Fruit fly (Drosophila melanogaster) whole organism: Measurements from ENCODE around the gene CG42709.

Source experiments
- CG8478 ChIP-seq: fragments of >200 bp; optimal IDR thresholded peaks from 2 replicates; lab custom pipeline; 2018; ENCODE audit warnings: inconsistent platforms
- Dll ChIP-seq: fragments of >200 bp; optimal IDR thresholded peaks from 2 replicates; lab custom pipeline; 2017
- EcR ChIP-seq, 2 experiments: fragments of >200 bp; optimal IDR thresholded peaks; 2 replicates each; lab custom pipeline; 2017; ENCODE audit warnings: missing biosample characterization in 2 of 2, missing genetic modification characterization in 2 of 2, missing genetic modification reagents in 2 of 2
- pan ChIP-seq: fragments of >200 bp; optimal IDR thresholded peaks from 2 replicates; lab custom pipeline; 2017
- psq ChIP-seq: fragments of >200 bp; optimal IDR thresholded peaks from 2 replicates; lab custom pipeline; 2017
- usp ChIP-seq: fragments of >200 bp; optimal IDR thresholded peaks from 2 replicates; lab custom pipeline; 2017; ENCODE audit warnings: missing biosample characterization, missing genetic modification characterization, mixed read lengths

Gene CG42709

dm6 chr3L:12830416-12830815 is 40.4 kb downstream of the CG42709 start:
- no peak for TF ChIP-seq Dll (lab: Kevin White, UChicago)
- no peak for TF ChIP-seq CG8478 (lab: Kevin White, UChicago)
- no peak for TF ChIP-seq EcR (GFP tag; optimal IDR thresholded peaks at IDR 0.05; lab: Kevin White, UChicago)

dm6 chr3L:12831290-12831952 is 41.4 kb downstream of the CG42709 start:
- no peak for TF ChIP-seq pan (lab: Kevin White, UChicago)
- TF ChIP-seq usp (GFP tag; lab: Kevin White, UChicago): no peak
- no peak for TF ChIP-seq CG8478 (lab: Kevin White, UChicago)
- TF ChIP-seq EcR (GFP tag; optimal IDR thresholded peaks at IDR 0.05; lab: Kevin White, UChicago): no peak
- TF ChIP-seq psq (lab: Kevin White, UChicago): no peak
- TF ChIP-seq Dll (lab: Kevin White, UChicago): no peak

- TF ChIP-seq EcR (GFP tag; optimal IDR thresholded peaks at IDR 0.05; lab: Kevin White, UChicago) (peak in 1 of 2 experiments; percentile 93), CG8478 (lab: Kevin White, UChicago) (no peak), usp (GFP tag; lab: Kevin White, UChicago) (no peak)
Observed at dm6 chr3L:12832355-12832881, 42.4 kb downstream of the CG42709 start.

dm6 chr3L:12833354-12833753 is 43.4 kb downstream of the CG42709 start:
- TF ChIP-seq psq (lab: Kevin White, UChicago) (no peak), Dll (lab: Kevin White, UChicago) (no peak), CG8478 (lab: Kevin White, UChicago) (no peak), pan (lab: Kevin White, UChicago) (no peak), EcR (GFP tag; optimal IDR thresholded peaks at IDR 0.05; lab: Kevin White, UChicago) (no peak), usp (GFP tag; lab: Kevin White, UChicago) (no peak)

- TF ChIP-seq psq (lab: Kevin White, UChicago) (no peak), usp (GFP tag; lab: Kevin White, UChicago) (no peak), pan (lab: Kevin White, UChicago) (no peak), Dll (lab: Kevin White, UChicago) (no peak), EcR (GFP tag; optimal IDR thresholded peaks at IDR 0.05; lab: Kevin White, UChicago) (no peak), CG8478 (lab: Kevin White, UChicago) (no peak)
Observed at dm6 chr3L:12833864-12834525, 44.0 kb downstream of the CG42709 start.

dm6 chr3L:12834526-12835213 is 44.7 kb downstream of the CG42709 start:
- no peak for TF ChIP-seq pan (lab: Kevin White, UChicago)
- TF ChIP-seq psq (lab: Kevin White, UChicago): no peak
- no peak for TF ChIP-seq CG8478 (lab: Kevin White, UChicago)
- no peak for TF ChIP-seq usp (GFP tag; lab: Kevin White, UChicago)
- TF ChIP-seq Dll (lab: Kevin White, UChicago): no peak
- no peak for TF ChIP-seq EcR (GFP tag; optimal IDR thresholded peaks at IDR 0.05; lab: Kevin White, UChicago)

DNA sequence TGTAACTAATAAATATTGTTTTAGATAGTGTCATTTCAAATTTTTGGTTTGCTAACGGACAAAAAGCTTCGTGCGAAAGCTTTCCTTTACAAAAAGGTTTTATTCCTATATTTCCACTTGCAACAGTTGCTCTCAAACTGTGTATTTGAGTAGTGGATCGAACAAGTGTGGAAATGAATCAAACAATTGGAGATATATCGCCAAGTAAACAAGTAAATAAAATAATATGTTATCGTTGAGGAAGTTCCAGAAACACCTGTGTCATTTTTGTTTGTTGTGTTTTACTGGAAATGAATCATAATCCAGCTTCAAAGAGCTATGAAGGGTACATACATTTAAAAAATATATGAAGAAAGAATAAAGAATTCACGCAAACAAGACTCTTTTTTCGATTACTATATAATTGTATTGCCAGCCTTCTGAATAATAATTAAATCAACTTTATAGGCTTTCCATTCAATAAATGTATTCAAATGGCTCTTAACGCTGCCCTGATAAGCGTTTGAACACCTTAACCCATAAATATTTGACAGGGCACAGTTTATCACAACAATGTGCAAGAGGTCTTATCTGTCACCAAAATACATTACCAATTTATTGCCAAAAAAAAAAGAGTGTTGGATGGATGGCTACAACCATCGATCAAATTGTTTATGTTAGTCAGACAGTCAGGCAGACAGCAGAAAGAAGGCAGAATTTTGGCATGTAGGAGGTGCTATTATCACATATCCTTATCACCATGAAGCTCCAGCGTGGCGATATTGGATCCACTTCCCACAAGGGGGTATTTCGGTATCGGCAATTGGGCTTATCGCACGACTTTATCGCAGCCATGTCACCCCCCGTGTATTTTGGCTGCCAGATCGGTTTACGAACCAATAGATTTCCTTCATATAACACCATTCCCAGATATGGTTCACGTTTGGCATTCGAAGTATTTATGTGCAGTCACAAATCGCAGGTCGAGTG is 45.8 kb downstream of the CG42709 start:
- TF ChIP-seq CG8478 (lab: Kevin White, UChicago) (no peak), EcR (GFP tag; optimal IDR thresholded peaks at IDR 0.05; lab: Kevin White, UChicago) (no peak), pan (lab: Kevin White, UChicago) (no peak), Dll (lab: Kevin White, UChicago) (no peak), usp (GFP tag; lab: Kevin White, UChicago) (no peak), psq (lab: Kevin White, UChicago) (no peak)

DNA sequence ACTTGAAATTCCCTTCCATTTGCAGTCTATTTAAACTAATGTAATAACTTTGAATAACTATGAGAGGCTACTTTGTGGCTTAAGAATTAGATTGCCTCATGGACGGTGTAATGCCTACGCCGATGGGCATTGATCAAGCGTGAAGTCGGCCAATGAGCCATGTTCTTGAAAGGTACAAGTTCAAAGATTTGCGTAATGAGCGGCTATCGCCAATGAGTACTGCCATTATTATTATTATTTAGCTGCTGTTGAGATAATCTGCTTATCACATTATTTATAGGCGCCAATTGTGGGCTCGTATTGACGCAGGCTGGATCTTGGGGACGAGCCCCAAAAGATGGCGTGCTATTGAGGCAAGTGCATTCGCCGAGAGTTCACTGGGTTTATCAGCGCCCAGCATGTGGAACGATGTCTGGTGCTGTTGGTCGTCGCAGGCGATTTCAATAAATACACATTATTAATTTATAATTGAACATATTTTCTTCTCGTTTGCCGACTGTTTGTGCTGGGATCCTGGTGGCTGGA is 47.3 kb downstream of the CG42709 start:
- TF ChIP-seq CG8478 (lab: Kevin White, UChicago): no peak
- TF ChIP-seq pan (lab: Kevin White, UChicago): no peak
- no peak for TF ChIP-seq Dll (lab: Kevin White, UChicago)
- TF ChIP-seq EcR (GFP tag; optimal IDR thresholded peaks at IDR 0.05; lab: Kevin White, UChicago): no peak
- TF ChIP-seq psq (lab: Kevin White, UChicago): no peak
- TF ChIP-seq usp (GFP tag; lab: Kevin White, UChicago): no peak

DNA sequence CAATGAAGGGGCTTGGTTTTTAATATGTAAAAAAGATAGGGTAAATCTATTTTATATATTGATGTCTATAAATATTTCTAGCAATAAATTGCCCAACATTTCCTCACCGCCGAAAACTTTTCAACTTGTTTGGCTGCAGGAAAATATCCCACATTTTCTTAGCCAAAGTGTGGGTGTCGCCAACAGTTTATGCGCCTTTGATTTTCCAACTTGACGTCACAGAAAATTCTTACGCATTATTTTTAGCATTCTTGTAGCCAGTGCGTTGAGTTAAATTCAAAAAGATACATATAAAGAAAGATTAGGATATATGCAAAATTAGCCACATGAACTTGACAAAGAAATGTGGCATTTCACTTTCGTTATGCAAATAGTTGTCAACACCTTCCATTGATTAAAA is 49.9 kb downstream of the CG42709 start:
- TF ChIP-seq pan (lab: Kevin White, UChicago) (no peak), EcR (GFP tag; optimal IDR thresholded peaks at IDR 0.05; lab: Kevin White, UChicago) (no peak), usp (GFP tag; lab: Kevin White, UChicago) (no peak)

DNA sequence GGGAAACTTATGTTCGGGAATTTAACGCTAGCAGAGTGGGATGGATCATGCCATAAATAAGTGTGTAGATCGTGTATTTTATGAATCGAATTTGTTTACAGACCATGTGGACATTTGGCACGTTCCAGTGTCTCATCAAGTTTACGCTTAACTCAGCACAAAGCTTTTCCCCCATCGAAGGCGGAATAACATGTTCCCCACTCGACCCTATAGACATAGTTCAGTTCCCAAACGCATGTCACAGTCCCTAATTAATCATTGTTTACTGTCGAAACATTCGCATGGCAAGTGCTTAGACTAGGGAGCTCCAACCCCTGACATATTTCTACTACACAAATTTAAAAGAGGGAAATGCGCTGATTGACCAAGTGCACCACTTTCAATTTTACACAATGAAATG is 51.5 kb downstream of the CG42709 start:
- TF ChIP-seq psq (lab: Kevin White, UChicago) (no peak), CG8478 (lab: Kevin White, UChicago) (no peak), EcR (GFP tag; optimal IDR thresholded peaks at IDR 0.05; lab: Kevin White, UChicago) (no peak), Dll (lab: Kevin White, UChicago) (no peak), usp (GFP tag; lab: Kevin White, UChicago) (no peak)
